Worm (Caenorhabditis elegans) whole organism, L4/young adult: ENCODE data around the gene hlh-34.

Experiments
- W03F9.2 ChIP-seq: fragments of 150-350 bp; optimal IDR thresholded peaks from 2 replicates; lab custom pipeline; 2014; ENCODE audit warnings: missing biosample characterization, missing genetic modification characterization
- him-1 ChIP-seq: sonication (generic microtip); optimal IDR thresholded peaks from 2 replicates; lab custom pipeline; 2016; ENCODE audit warnings: missing genotype, missing genetic modification reagents, missing genetic modification characterization, missing compliant biosample characterization

- TF ChIP-seq him-1 (tag; lab: Kevin White, UChicago) (no peak), W03F9.2 (tag; lab: Kevin White, UChicago) (peak; percentile 29)
Measured at ce11 chrV:13657291-13657690, 49.9 kb downstream of the hlh-34 start.
